Fruit fly (Drosophila melanogaster) whole organism, wandering third instar larva: Measurements from ENCODE around the gene yellow-b.

Experiments used
- CG32264 ChIP-seq: fragments of 200-800 bp; sonication (Bioruptor generic); optimal IDR thresholded peaks from 2 replicates; lab custom pipeline; 2016; ENCODE audit warnings: missing biosample characterization, missing genetic modification characterization
- CrebA ChIP-seq: fragments of 200-800 bp; sonication (Bioruptor generic); optimal IDR thresholded peaks from 2 replicates; lab custom pipeline; 2016; ENCODE audit warnings: missing biosample characterization, mild to moderate bottlenecking, missing genetic modification characterization, borderline replicate concordance
- Mio ChIP-seq: sonication (Bioruptor generic); optimal IDR thresholded peaks from 2 replicates; lab custom pipeline; 2016; ENCODE audit warnings: missing biosample characterization, missing genetic modification characterization
- OdsH ChIP-seq: fragments of 200-800 bp; sonication (Bioruptor generic); optimal IDR thresholded peaks from 2 replicates; lab custom pipeline; 2016; ENCODE audit warnings: missing biosample characterization, mild to moderate bottlenecking, missing genetic modification characterization
- Rel ChIP-seq, 2 experiments: fragments of 200-800 bp; sonication (Bioruptor generic) in 1 of 2; optimal IDR thresholded peaks; 2 replicates in 1 of 2; 3 replicates in 1 of 2; lab custom pipeline; 2016 to 2019; ENCODE audit warnings: mild to moderate bottlenecking in 2 of 2, missing biosample characterization in 2 of 2, missing genetic modification characterization in 2 of 2, moderate library complexity in 1 of 2
- dl ChIP-seq, 2 experiments: fragments of 175-275, 200-275 bp in 1 of 2; fragments of 200-275 bp in 1 of 2; sonication (Bioruptor generic); optimal IDR thresholded peaks; lab custom pipeline; 2018; ENCODE audit warnings: mild to moderate bottlenecking in 2 of 2, missing biosample characterization in 2 of 2, missing genetic modification characterization in 2 of 2, moderate library complexity in 2 of 2; ENCODE audit not compliant: partially characterized antibody in 2 of 2, insufficient read depth in 1 of 2
- dmrt93B ChIP-seq: fragments of 200-800 bp; sonication (Bioruptor generic); optimal IDR thresholded peaks from 2 replicates; lab custom pipeline; 2018; ENCODE audit warnings: missing biosample characterization, mild to moderate bottlenecking, missing genetic modification characterization
- foxo ChIP-seq, 2 experiments: fragments of 200-800 bp; sonication (Bioruptor generic); optimal IDR thresholded peaks; 2 replicates in 1 of 2; 3 replicates in 1 of 2; lab custom pipeline; 2016 to 2017; ENCODE audit warnings: missing biosample characterization in 2 of 2, missing genetic modification characterization in 2 of 2
- h ChIP-seq: fragments of 200-800 bp; sonication (Bioruptor generic); optimal IDR thresholded peaks from 3 replicates; lab custom pipeline; 2016; ENCODE audit warnings: missing biosample characterization, mild to moderate bottlenecking, missing genetic modification characterization
- sv ChIP-seq: fragments of 200-800 bp; sonication (Bioruptor generic); optimal IDR thresholded peaks from 3 replicates; lab custom pipeline; 2016; ENCODE audit warnings: missing biosample characterization, missing genetic modification characterization
- tai ChIP-seq: sonication (Bioruptor generic); optimal IDR thresholded peaks from 2 replicates; lab custom pipeline; 2016; ENCODE audit warnings: missing biosample characterization, missing genetic modification characterization
- woc ChIP-seq: sonication (Bioruptor generic); optimal IDR thresholded peaks from 2 replicates; lab custom pipeline; 2016; ENCODE audit warnings: missing biosample characterization, mild to moderate bottlenecking, missing genetic modification characterization

yellow-b gene

dm6 chr2L:16804376-16804934, 50.3 kb downstream of the yellow-b start, which contains the start of gene CG13272:
CG13272 (plus strand) TSS chr2L:16804884.
- no peak for TF ChIP-seq tai (GFP tag; lab: Kevin White, UChicago)
- no peak for TF ChIP-seq dmrt93B (GFP tag; lab: Kevin White, UChicago)
- TF ChIP-seq OdsH (GFP tag; lab: Kevin White, UChicago) = no peak
- no peak for TF ChIP-seq CrebA
- TF ChIP-seq Mio (GFP tag; lab: Kevin White, UChicago) = no peak
- TF ChIP-seq h (GFP tag; lab: Kevin White, UChicago) = no peak
- TF ChIP-seq Rel (GFP tag; optimal IDR thresholded peaks at IDR 0.05; lab: Kevin White, UChicago) = no peak
- TF ChIP-seq Rel (tag; optimal IDR thresholded peaks at IDR 0.05; lab: Kevin White, UChicago) = no peak
- no peak for TF ChIP-seq foxo (GFP tag; optimal IDR thresholded peaks at IDR 0.05; lab: Kevin White, UChicago)
- no peak for TF ChIP-seq CG32264
- no peak for TF ChIP-seq dl (GFP tag; optimal IDR thresholded peaks at IDR 0.05; lab: Kevin White, UChicago; ENCODE audit: insufficient read depth in 1 of 2, partially characterized antibody in 2 of 2)
- no peak for TF ChIP-seq woc (GFP tag; lab: Kevin White, UChicago)
- TF ChIP-seq sv (GFP tag; lab: Kevin White, UChicago) = no peak
